Fruit fly (Drosophila melanogaster) whole organism, wandering third instar larva: ENCODE results near the gene CG4594.

Experiments
- Abd-B ChIP-seq: fragments of >200 bp; optimal IDR thresholded peaks from 2 replicates; lab custom pipeline; 2017; ENCODE audit warnings: missing biosample characterization, missing genetic modification characterization
- CG32264 ChIP-seq: fragments of 200-800 bp; sonication (Bioruptor generic); optimal IDR thresholded peaks from 2 replicates; lab custom pipeline; 2016; ENCODE audit warnings: missing biosample characterization, missing genetic modification characterization
- CG9705 ChIP-seq: fragments of 200-800 bp; sonication (Bioruptor generic); optimal IDR thresholded peaks from 2 replicates; lab custom pipeline; 2018; ENCODE audit warnings: missing biosample characterization, mild to moderate bottlenecking, missing genetic modification characterization
- CrebA ChIP-seq: fragments of 200-800 bp; sonication (Bioruptor generic); optimal IDR thresholded peaks from 2 replicates; lab custom pipeline; 2016; ENCODE audit warnings: missing biosample characterization, mild to moderate bottlenecking, missing genetic modification characterization, borderline replicate concordance
- Dfd ChIP-seq: fragments of >200 bp; optimal IDR thresholded peaks from 2 replicates; lab custom pipeline; 2017; ENCODE audit warnings: missing biosample characterization, missing genetic modification characterization
- Dif ChIP-seq: fragments of 200-275, 200-300 bp; sonication (Bioruptor generic); optimal IDR thresholded peaks from 2 replicates; lab custom pipeline; 2018; ENCODE audit warnings: missing biosample characterization, missing genetic modification characterization; ENCODE audit not compliant: partially characterized antibody
- GATAd ChIP-seq: sonication (Bioruptor generic); optimal IDR thresholded peaks from 2 replicates; lab custom pipeline; 2016; ENCODE audit warnings: missing biosample characterization, missing genetic modification characterization
- HLH106 ChIP-seq: fragments of 200-800 bp; optimal IDR thresholded peaks from 3 replicates; lab custom pipeline; 2019; ENCODE audit warnings: missing biosample characterization, mild to moderate bottlenecking, missing genetic modification characterization, moderate library complexity
- Hnf4 ChIP-seq: fragments of 200-800 bp; sonication (Bioruptor generic); optimal IDR thresholded peaks from 2 replicates; lab custom pipeline; 2016; ENCODE audit warnings: missing biosample characterization, mild to moderate bottlenecking, missing genetic modification characterization
- Hr78 ChIP-seq: fragments of >200 bp; optimal IDR thresholded peaks from 2 replicates; lab custom pipeline; 2017; ENCODE audit warnings: missing biosample characterization, missing genetic modification characterization
- Hr83 ChIP-seq: fragments of 200-300 bp; sonication (Bioruptor generic); optimal IDR thresholded peaks from 2 replicates; lab custom pipeline; 2016; ENCODE audit warnings: missing biosample characterization, mild to moderate bottlenecking, missing genetic modification characterization, moderate library complexity; ENCODE audit not compliant: poor library complexity, severe bottlenecking
- Jra ChIP-seq: sonication (Bioruptor generic); optimal IDR thresholded peaks from 2 replicates; lab custom pipeline; 2016; ENCODE audit warnings: missing biosample characterization, missing genetic modification characterization
- Mio ChIP-seq: sonication (Bioruptor generic); optimal IDR thresholded peaks from 2 replicates; lab custom pipeline; 2016; ENCODE audit warnings: missing biosample characterization, missing genetic modification characterization
- Myc ChIP-seq: fragments of >200 bp; optimal IDR thresholded peaks from 2 replicates; lab custom pipeline; 2017
- N ChIP-seq: fragments of >200 bp; optimal IDR thresholded peaks from 2 replicates; lab custom pipeline; 2018; ENCODE audit warnings: missing biosample characterization, missing external identifiers, missing genetic modification characterization
- OdsH ChIP-seq: fragments of 200-800 bp; sonication (Bioruptor generic); optimal IDR thresholded peaks from 2 replicates; lab custom pipeline; 2016; ENCODE audit warnings: missing biosample characterization, mild to moderate bottlenecking, missing genetic modification characterization
- Rel ChIP-seq, 2 experiments: fragments of 200-800 bp; sonication (Bioruptor generic) in 1 of 2; optimal IDR thresholded peaks; 2 replicates in 1 of 2; 3 replicates in 1 of 2; lab custom pipeline; 2016 to 2019; ENCODE audit warnings: mild to moderate bottlenecking in 2 of 2, missing biosample characterization in 2 of 2, missing genetic modification characterization in 2 of 2, moderate library complexity in 1 of 2
- Sp1 ChIP-seq: fragments of 200-800 bp; sonication (Bioruptor generic); optimal IDR thresholded peaks from 3 replicates; lab custom pipeline; 2019; ENCODE audit warnings: missing biosample characterization, mild to moderate bottlenecking, missing genetic modification characterization, moderate library complexity
- Vsx2 ChIP-seq: fragments of 200-300, 225-300 bp; sonication (Bioruptor generic); optimal IDR thresholded peaks from 2 replicates; lab custom pipeline; 2018; ENCODE audit warnings: missing biosample characterization, missing genetic modification characterization; ENCODE audit not compliant: partially characterized antibody
- br ChIP-seq: fragments of 200-800 bp; sonication (Bioruptor generic); optimal IDR thresholded peaks from 2 replicates; lab custom pipeline; 2016; ENCODE audit warnings: missing biosample characterization, missing genetic modification characterization
- brk ChIP-seq: fragments of 200-800 bp; sonication (Bioruptor generic); optimal IDR thresholded peaks from 2 replicates; lab custom pipeline; 2016; ENCODE audit warnings: missing biosample characterization, mild to moderate bottlenecking, missing genetic modification characterization
- dl ChIP-seq, 2 experiments: fragments of 175-275, 200-275 bp in 1 of 2; fragments of 200-275 bp in 1 of 2; sonication (Bioruptor generic); optimal IDR thresholded peaks; lab custom pipeline; 2018; ENCODE audit warnings: mild to moderate bottlenecking in 2 of 2, missing biosample characterization in 2 of 2, missing genetic modification characterization in 2 of 2, moderate library complexity in 2 of 2; ENCODE audit not compliant: partially characterized antibody in 2 of 2, insufficient read depth in 1 of 2
- dmrt93B ChIP-seq: fragments of 200-800 bp; sonication (Bioruptor generic); optimal IDR thresholded peaks from 2 replicates; lab custom pipeline; 2018; ENCODE audit warnings: missing biosample characterization, mild to moderate bottlenecking, missing genetic modification characterization
- dsf ChIP-seq: sonication (Bioruptor generic); optimal IDR thresholded peaks from 2 replicates; lab custom pipeline; 2016; ENCODE audit warnings: missing biosample characterization, missing genetic modification characterization, borderline replicate concordance
- ey ChIP-seq: fragments of 200-800 bp; sonication (Bioruptor generic); optimal IDR thresholded peaks from 2 replicates; lab custom pipeline; 2016; ENCODE audit warnings: missing biosample characterization, missing genetic modification characterization
- foxo ChIP-seq, 2 experiments: fragments of 200-800 bp; sonication (Bioruptor generic); optimal IDR thresholded peaks; 2 replicates in 1 of 2; 3 replicates in 1 of 2; lab custom pipeline; 2016 to 2017; ENCODE audit warnings: missing biosample characterization in 2 of 2, missing genetic modification characterization in 2 of 2
- fru ChIP-seq: fragments of 200-800 bp; sonication (Bioruptor generic); optimal IDR thresholded peaks from 3 replicates; lab custom pipeline; 2016; ENCODE audit warnings: missing biosample characterization, mild to moderate bottlenecking, missing genetic modification characterization
- h ChIP-seq: fragments of 200-800 bp; sonication (Bioruptor generic); optimal IDR thresholded peaks from 3 replicates; lab custom pipeline; 2016; ENCODE audit warnings: missing biosample characterization, mild to moderate bottlenecking, missing genetic modification characterization
- jim ChIP-seq: fragments of 175-275, 200-325 bp; sonication (Bioruptor generic); optimal IDR thresholded peaks from 2 replicates; lab custom pipeline; 2016; ENCODE audit warnings: missing biosample characterization, mild to moderate bottlenecking, missing genetic modification characterization
- lola ChIP-seq: fragments of >200 bp; optimal IDR thresholded peaks from 2 replicates; lab custom pipeline; 2017; ENCODE audit warnings: missing biosample characterization, missing genetic modification characterization
- pan ChIP-seq: fragments of >200 bp; optimal IDR thresholded peaks from 2 replicates; lab custom pipeline; 2017
- psq ChIP-seq: fragments of 200-800 bp; sonication (Bioruptor generic); optimal IDR thresholded peaks from 3 replicates; lab custom pipeline; 2017; ENCODE audit warnings: missing biosample characterization, mild to moderate bottlenecking, missing genetic modification characterization, moderate library complexity
- rgr ChIP-seq: fragments of 200-800 bp; sonication (Bioruptor generic); optimal IDR thresholded peaks from 3 replicates; lab custom pipeline; 2016; ENCODE audit warnings: missing biosample characterization, mild to moderate bottlenecking, missing genetic modification characterization
- sage ChIP-seq: fragments of 200-800 bp; sonication (Bioruptor generic); optimal IDR thresholded peaks from 2 replicates; lab custom pipeline; 2016; ENCODE audit warnings: missing biosample characterization, mild to moderate bottlenecking, missing genetic modification characterization
- sv ChIP-seq: fragments of 200-800 bp; sonication (Bioruptor generic); optimal IDR thresholded peaks from 3 replicates; lab custom pipeline; 2016; ENCODE audit warnings: missing biosample characterization, missing genetic modification characterization
- tai ChIP-seq: sonication (Bioruptor generic); optimal IDR thresholded peaks from 2 replicates; lab custom pipeline; 2016; ENCODE audit warnings: missing biosample characterization, missing genetic modification characterization
- usp ChIP-seq: fragments of >200 bp; optimal IDR thresholded peaks from 2 replicates; lab custom pipeline; 2017; ENCODE audit warnings: missing biosample characterization, missing genetic modification characterization
- woc ChIP-seq: sonication (Bioruptor generic); optimal IDR thresholded peaks from 2 replicates; lab custom pipeline; 2016; ENCODE audit warnings: missing biosample characterization, mild to moderate bottlenecking, missing genetic modification characterization

CG4594 gene

dm6 chr2L:9938631-9939256, 18.8 kb downstream of the CG4594 start, which contains the start of the genes Datp and CG4619:
TSS of gene Datp (minus strand) at chr2L:9938790.
TSS of gene CG4619 (plus strand) at chr2L:9938863.
- peak; percentile 46 for TF ChIP-seq sv (GFP tag; lab: Kevin White, UChicago)
- TF ChIP-seq Rel (GFP tag; optimal IDR thresholded peaks at IDR 0.05; lab: Kevin White, UChicago) = no peak
- TF ChIP-seq Rel (tag; optimal IDR thresholded peaks at IDR 0.05; lab: Kevin White, UChicago) = peak; percentile 36
- TF ChIP-seq dsf (GFP tag; lab: Kevin White, UChicago) = no peak
- TF ChIP-seq CG32264 (GFP tag; lab: Kevin White, UChicago) = peak; percentile 20
- peak; percentile 83 for TF ChIP-seq Hnf4 (GFP tag; lab: Kevin White, UChicago)
- TF ChIP-seq br (GFP tag; lab: Kevin White, UChicago) = peak; percentile 58
- TF ChIP-seq fru (GFP tag; lab: Kevin White, UChicago) = peak; percentile 52
- TF ChIP-seq h (GFP tag; lab: Kevin White, UChicago) = peak; percentile 60
- peak; percentile 23 for TF ChIP-seq psq
- TF ChIP-seq HLH106 (tag; lab: Kevin White, UChicago) = peak; percentile 49
- peak; percentile 78 for TF ChIP-seq rgr
- no peak for TF ChIP-seq woc (GFP tag; lab: Kevin White, UChicago)
- peak; percentile 89 for TF ChIP-seq Myc (lab: Kevin White, UChicago)
- no peak for TF ChIP-seq usp (GFP tag; lab: Kevin White, UChicago)
- TF ChIP-seq dl (GFP tag; optimal IDR thresholded peaks at IDR 0.05; lab: Kevin White, UChicago; ENCODE audit: insufficient read depth in 1 of 2, partially characterized antibody in 2 of 2) = no peak
- peak; percentile 52 for TF ChIP-seq OdsH (GFP tag; lab: Kevin White, UChicago)
- peak; percentile 2 to 69 for TF ChIP-seq foxo (GFP tag; optimal IDR thresholded peaks at IDR 0.05; lab: Kevin White, UChicago)
- TF ChIP-seq Jra (GFP tag; lab: Kevin White, UChicago) = peak; percentile 58
- TF ChIP-seq Sp1 (GFP tag; lab: Kevin White, UChicago) = peak; percentile 34
- peak; percentile 78 for TF ChIP-seq Hr83 (GFP tag; lab: Kevin White, UChicago)
- peak; percentile 40 for TF ChIP-seq CG9705 (GFP tag; lab: Kevin White, UChicago)

- TF ChIP-seq dl (GFP tag; optimal IDR thresholded peaks at IDR 0.05; lab: Kevin White, UChicago; ENCODE audit: insufficient read depth in 1 of 2, partially characterized antibody in 2 of 2) (no peak), Dfd (no peak), foxo (GFP tag; optimal IDR thresholded peaks at IDR 0.05; lab: Kevin White, UChicago) (peak in 1 of 2 experiments; percentile 36), h (GFP tag; lab: Kevin White, UChicago) (peak; percentile 67), jim (GFP tag; lab: Kevin White, UChicago) (no peak), CG32264 (GFP tag; lab: Kevin White, UChicago) (no peak), OdsH (GFP tag; lab: Kevin White, UChicago) (no peak), rgr (peak; percentile 40), sage (GFP tag; lab: Kevin White, UChicago) (no peak), fru (GFP tag; lab: Kevin White, UChicago) (peak; percentile 39), CG9705 (GFP tag; lab: Kevin White, UChicago) (no peak), Hnf4 (GFP tag; lab: Kevin White, UChicago) (peak; percentile 64), tai (no peak), Mio (GFP tag; lab: Kevin White, UChicago) (no peak), ey (peak; percentile 31), Hr78 (no peak), HLH106 (tag; lab: Kevin White, UChicago) (no peak), sv (GFP tag; lab: Kevin White, UChicago) (no peak), brk (GFP tag; lab: Kevin White, UChicago) (no peak), GATAd (GFP tag; lab: Kevin White, UChicago) (no peak), Sp1 (GFP tag; lab: Kevin White, UChicago) (no peak), br (GFP tag; lab: Kevin White, UChicago) (no peak), Vsx2 (GFP tag; lab: Kevin White, UChicago) (no peak), Myc (lab: Kevin White, UChicago) (no peak), Abd-B (GFP tag; lab: Kevin White, UChicago) (no peak), N (GFP tag; lab: Kevin White, UChicago) (no peak), CrebA (GFP tag; lab: Kevin White, UChicago) (no peak), woc (GFP tag; lab: Kevin White, UChicago) (no peak), Jra (GFP tag; lab: Kevin White, UChicago) (no peak), Rel (GFP tag; optimal IDR thresholded peaks at IDR 0.05; lab: Kevin White, UChicago) (no peak), Rel (tag; optimal IDR thresholded peaks at IDR 0.05; lab: Kevin White, UChicago) (no peak), psq (no peak), pan (lab: Kevin White, UChicago) (no peak), dmrt93B (GFP tag; lab: Kevin White, UChicago) (no peak), lola (no peak), Hr83 (GFP tag; lab: Kevin White, UChicago) (no peak), Dif (GFP tag; lab: Kevin White, UChicago) (no peak), usp (GFP tag; lab: Kevin White, UChicago) (no peak), dsf (GFP tag; lab: Kevin White, UChicago) (no peak)
Observed at dm6 chr2L:9943521-9943920, 23.6 kb downstream of the CG4594 start.
